Worm (Caenorhabditis elegans): ENCODE measurements around the gene R74.2.

R74.2 gene

ce11 chrIII:4170903-4171377 lies 17.0 kb upstream of the R74.2 start, which contains the start of the genes rnf-121 and C16C10.4 (continued):
- TF ChIP-seq snpc-4 (tag; optimal IDR thresholded peaks at IDR 0.05), result peak; percentile 64
- no peak for TF ChIP-seq ceh-82 (tag; optimal IDR thresholded peaks at IDR 0.05)
- TF ChIP-seq ZK546.5 (tag; optimal IDR thresholded peaks at IDR 0.05), result no peak
- peak; percentile 33 for TF ChIP-seq lin-15B (tag; optimal IDR thresholded peaks at IDR 0.05)
- TF ChIP-seq nhr-77 (tag; optimal IDR thresholded peaks at IDR 0.05), result no peak
- no peak for TF ChIP-seq nfya-1 (tag; optimal IDR thresholded peaks at IDR 0.05; ENCODE audit: insufficient read depth)
- no peak for TF ChIP-seq unc-39 (tag; optimal IDR thresholded peaks at IDR 0.05)
- TF ChIP-seq fkh-10 (GFP tag; optimal IDR thresholded peaks at IDR 0.05), result no peak
- TF ChIP-seq ztf-11 (tag; optimal IDR thresholded peaks at IDR 0.05), result no peak
- no peak for TF ChIP-seq nhr-11 (tag; optimal IDR thresholded peaks at IDR 0.05)
- no peak for TF ChIP-seq egl-27 (tag; optimal IDR thresholded peaks at IDR 0.05)
- peak; percentile 31 for TF ChIP-seq skn-1 (tag; optimal IDR thresholded peaks at IDR 0.05)

- TF ChIP-seq ceh-16 (tag; optimal IDR thresholded peaks at IDR 0.05) (no peak), fkh-2 (tag; optimal IDR thresholded peaks at IDR 0.05) (no peak), unc-62 (GFP tag; optimal IDR thresholded peaks at IDR 0.05) (no peak), nhr-23 (tag; optimal IDR thresholded peaks at IDR 0.05) (no peak), egl-27 (tag; optimal IDR thresholded peaks at IDR 0.05) (no peak), unc-39 (tag; optimal IDR thresholded peaks at IDR 0.05) (no peak), jun-1 (tag; optimal IDR thresholded peaks at IDR 0.05) (no peak), mml-1 (tag; optimal IDR thresholded peaks at IDR 0.05) (no peak), pha-4 (tag; optimal IDR thresholded peaks at IDR 0.05) (no peak), fos-1 (tag; optimal IDR thresholded peaks at IDR 0.05) (no peak), zag-1 (tag; optimal IDR thresholded peaks at IDR 0.05) (no peak), nhr-11 (tag; optimal IDR thresholded peaks at IDR 0.05) (no peak), nhr-76 (tag; optimal IDR thresholded peaks at IDR 0.05) (no peak), nhr-43 (tag; optimal IDR thresholded peaks at IDR 0.05; ENCODE audit: poor library complexity, severe bottlenecking) (no peak), lin-39 (tag; optimal IDR thresholded peaks at IDR 0.05) (no peak), elt-3 (tag; optimal IDR thresholded peaks at IDR 0.05) (no peak), nhr-67 (tag; optimal IDR thresholded peaks at IDR 0.05) (no peak), ztf-11 (tag; optimal IDR thresholded peaks at IDR 0.05) (no peak), elt-2 (tag; optimal IDR thresholded peaks at IDR 0.05) (no peak), ceh-28 (tag; optimal IDR thresholded peaks at IDR 0.05) (no peak)
Measured at ce11 chrIII:4172210-4172609, 15.8 kb upstream of the R74.2 start.

DNA sequence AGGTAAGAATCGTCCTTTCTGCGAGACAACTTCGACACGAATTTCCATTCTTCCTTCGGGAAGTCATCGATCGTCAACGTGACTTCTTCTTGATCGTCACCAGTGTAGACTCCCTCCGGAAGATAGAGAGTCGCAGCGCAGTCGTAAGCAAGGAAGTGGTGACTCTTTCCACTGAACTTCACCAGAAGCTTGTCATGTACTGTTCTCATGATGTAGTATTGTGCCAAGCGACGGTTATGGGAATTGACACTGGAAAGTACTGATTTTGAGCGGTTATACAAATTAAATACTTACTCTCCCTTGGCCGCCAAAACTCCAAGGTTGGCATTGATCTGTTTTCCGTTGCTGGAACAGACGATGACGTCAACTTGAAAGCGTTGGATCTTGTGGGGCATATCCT lies 12.5 kb upstream of the R74.2 start:
- no peak for TF ChIP-seq nhr-25 (tag; optimal IDR thresholded peaks at IDR 0.05)
- TF ChIP-seq tbx-2 (tag; optimal IDR thresholded peaks at IDR 0.05), result no peak
- no peak for TF ChIP-seq ceh-82 (tag; optimal IDR thresholded peaks at IDR 0.05)

- TF ChIP-seq nhr-11 (tag; optimal IDR thresholded peaks at IDR 0.05) (no peak), pha-4 (tag; optimal IDR thresholded peaks at IDR 0.05) (no peak), unc-39 (tag; optimal IDR thresholded peaks at IDR 0.05) (no peak), lin-15B (tag; optimal IDR thresholded peaks at IDR 0.05) (no peak)
Measured at ce11 chrIII:4176109-4176596, 11.8 kb upstream of the R74.2 start, which contains the start of the genes hrde-1 and C16C10.13. Gene hrde-1, minus strand, starts transcription at chrIII:4176159. Gene C16C10.13, plus strand, starts transcription at chrIII:4176440.

DNA sequence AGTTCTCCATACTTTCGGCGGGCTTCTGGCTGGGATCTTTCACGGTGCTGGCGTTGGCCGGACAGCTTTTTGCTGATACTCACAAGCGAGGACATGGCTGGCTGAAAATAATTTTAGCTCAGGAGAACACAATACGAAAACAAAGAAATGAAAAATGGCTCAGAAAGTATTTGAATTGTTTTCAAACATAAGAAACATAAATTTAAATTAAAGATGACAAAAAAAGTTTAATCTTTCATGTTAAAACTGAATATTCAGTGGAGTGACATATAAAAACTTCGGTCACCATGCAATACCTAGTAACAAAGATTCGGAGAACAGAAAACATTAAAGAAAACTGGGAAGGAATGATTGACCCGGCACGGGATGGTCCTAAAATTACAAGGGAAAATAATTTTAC lies 9.4 kb upstream of the R74.2 start, which contains the start of gene C16C10.2:
TSS of gene C16C10.2 (minus strand) at position 101 of the 400 bp plus-strand sequence.
- TF ChIP-seq elt-2 (tag; optimal IDR thresholded peaks at IDR 0.05) (no peak), ceh-9 (tag; optimal IDR thresholded peaks at IDR 0.05) (no peak), egl-5 (tag; optimal IDR thresholded peaks at IDR 0.05) (no peak), ceh-16 (tag; optimal IDR thresholded peaks at IDR 0.05) (no peak), skn-1 (tag; optimal IDR thresholded peaks at IDR 0.05) (no peak), mml-1 (tag; optimal IDR thresholded peaks at IDR 0.05) (no peak), ceh-82 (tag; optimal IDR thresholded peaks at IDR 0.05) (no peak), nfya-1 (tag; optimal IDR thresholded peaks at IDR 0.05; ENCODE audit: insufficient read depth) (no peak), hmg-11 (tag; optimal IDR thresholded peaks at IDR 0.05) (no peak), fkh-10 (GFP tag; optimal IDR thresholded peaks at IDR 0.05) (no peak)

Measured in whole organism, L3 larva.